Worm (Caenorhabditis elegans) whole organism, L1 larva: ENCODE measurements around the gene bgnt-1.1.
A peak's percentile ranks its signal among the peaks of the same experiment; 100 is the strongest.

Experiments
- C16A3.4 ChIP-seq: fragments of 150-350 bp; optimal IDR thresholded peaks from 2 replicates; lab custom pipeline; 2014; ENCODE audit warnings: missing biosample characterization, missing genetic modification characterization
- Y116A8C.19 ChIP-seq: sonication (generic microtip); optimal IDR thresholded peaks from 2 replicates; lab custom pipeline; 2016; ENCODE audit warnings: missing compliant biosample characterization, missing genetic modification characterization, borderline replicate concordance
- aha-1 ChIP-seq: fragments of 150-350 bp; optimal IDR thresholded peaks from 2 replicates; lab custom pipeline; 2014; ENCODE audit warnings: missing biosample characterization, missing genetic modification characterization
- alr-1 ChIP-seq: fragments of 200-800 bp; sonication (Bioruptor generic); optimal IDR thresholded peaks from 2 replicates; lab custom pipeline; 2018; ENCODE audit warnings: borderline replicate concordance, mild to moderate bottlenecking, missing genetic modification characterization, missing compliant biosample characterization
- ama-1 ChIP-seq: fragments of 150-350 bp; optimal IDR thresholded peaks from 2 replicates; lab custom pipeline; 2014
- ceh-63 ChIP-seq: fragments of 200-800 bp; sonication (Bioruptor generic); optimal IDR thresholded peaks from 2 replicates; lab custom pipeline; 2018; ENCODE audit warnings: mild to moderate bottlenecking, missing genetic modification characterization, missing compliant biosample characterization
- ceh-8 ChIP-seq: fragments of 200-800 bp; sonication (Bioruptor generic); optimal IDR thresholded peaks from 2 replicates; lab custom pipeline; 2018; ENCODE audit warnings: mild to moderate bottlenecking, missing genetic modification characterization, moderate library complexity, missing compliant biosample characterization
- ceh-82 ChIP-seq, 3 experiments: fragments of 150-350 bp in 1 of 3; sonication (generic microtip) in 2 of 3; optimal IDR thresholded peaks; 2 replicates each; lab custom pipeline; 2014 to 2017; ENCODE audit warnings: missing biosample characterization in 3 of 3, missing genetic modification characterization in 3 of 3
- ceh-88 ChIP-seq: fragments of 200-800 bp; sonication (Bioruptor generic); IDR thresholded peaks from 2 replicates; pipeline ENCODE4 v1.3.6; 2022; ENCODE audit warnings: missing genetic modification characterization, missing compliant biosample characterization
- ceh-90 ChIP-seq: sonication (generic microtip); optimal IDR thresholded peaks from 2 replicates; lab custom pipeline; 2016; ENCODE audit warnings: missing genetic modification characterization, missing compliant biosample characterization
- dpl-1 ChIP-seq, 3 experiments: fragments of 150-350 bp in 2 of 3; sonication (generic microtip) in 1 of 3; optimal IDR thresholded peaks; 2 replicates each; lab custom pipeline; 2014 to 2017; ENCODE audit warnings: missing biosample characterization in 3 of 3, missing genetic modification characterization in 3 of 3, missing genetic modification reagents in 3 of 3
- dsc-1 ChIP-seq: sonication (generic microtip); optimal IDR thresholded peaks from 2 replicates; lab custom pipeline; 2016; ENCODE audit warnings: mild to moderate bottlenecking, missing genetic modification characterization, missing compliant biosample characterization
- efl-1 ChIP-seq, 4 experiments: fragments of 150-350 bp; optimal IDR thresholded peaks in 3 of 4; peaks in 1 of 4; 1 replicate in 1 of 4; 2 replicates in 3 of 4; lab custom pipeline; 2014; ENCODE audit warnings: missing biosample characterization in 2 of 4, missing genetic modification characterization in 2 of 4, missing genetic modification reagents in 2 of 4
- egl-13 ChIP-seq: sonication (generic microtip); optimal IDR thresholded peaks from 2 replicates; lab custom pipeline; 2016; ENCODE audit warnings: missing genotype, missing genetic modification reagents, missing genetic modification characterization, missing compliant biosample characterization
- egl-27 ChIP-seq, 2 experiments: fragments of 150-350 bp in 1 of 2; sonication (generic microtip); optimal IDR thresholded peaks; 3 replicates each; lab custom pipeline; 2017 to 2018; ENCODE audit warnings: missing biosample characterization in 2 of 2, missing genetic modification characterization in 2 of 2, missing genetic modification reagents in 2 of 2
- elt-2 ChIP-seq: sonication (generic microtip); optimal IDR thresholded peaks from 2 replicates; lab custom pipeline; 2016; ENCODE audit warnings: missing genetic modification characterization, mild to moderate bottlenecking, inconsistent platforms, missing compliant biosample characterization, missing genetic modification reagents
- fkh-10 ChIP-seq: sonication (generic microtip); optimal IDR thresholded peaks from 2 replicates; lab custom pipeline; 2017; ENCODE audit warnings: missing biosample characterization, missing genetic modification reagents, missing genetic modification characterization
- fkh-4 ChIP-seq: sonication (generic microtip); optimal IDR thresholded peaks from 2 replicates; lab custom pipeline; 2016; ENCODE audit warnings: missing compliant biosample characterization, missing genetic modification characterization, borderline replicate concordance
- fkh-8 ChIP-seq: sonication (generic microtip); optimal IDR thresholded peaks from 2 replicates; lab custom pipeline; 2016; ENCODE audit warnings: mild to moderate bottlenecking, missing genetic modification characterization, missing compliant biosample characterization
- fos-1 ChIP-seq: fragments of 150-350 bp; optimal IDR thresholded peaks from 2 replicates; lab custom pipeline; 2014; ENCODE audit warnings: missing biosample characterization, missing genetic modification characterization
- isw-1 ChIP-seq: fragments of 200-800 bp; sonication (Bioruptor generic); IDR thresholded peaks from 2 replicates; pipeline ENCODE4 v1.3.6; 2022; ENCODE audit warnings: missing genetic modification characterization, missing compliant biosample characterization
- jun-1 ChIP-seq: fragments of 150-350 bp; optimal IDR thresholded peaks from 2 replicates; lab custom pipeline; 2014; ENCODE audit warnings: missing biosample characterization, missing genetic modification reagents, missing genetic modification characterization
- lin-13 ChIP-seq: fragments of 150-350 bp; optimal IDR thresholded peaks from 2 replicates; lab custom pipeline; 2014; ENCODE audit warnings: missing biosample characterization, missing genetic modification reagents, missing genetic modification characterization
- lin-14 ChIP-seq: fragments of 200-800 bp; sonication (Bioruptor generic); optimal IDR thresholded peaks from 2 replicates; lab custom pipeline; 2018; ENCODE audit warnings: mild to moderate bottlenecking, missing genetic modification characterization, moderate library complexity, missing compliant biosample characterization
- lin-15B ChIP-seq: fragments of 150-350 bp; sonication (generic microtip); optimal IDR thresholded peaks from 3 replicates; lab custom pipeline; 2014; ENCODE audit warnings: missing biosample characterization, missing genetic modification characterization
- lin-35 ChIP-seq, 2 experiments: fragments of 150-350 bp; optimal IDR thresholded peaks; 2 replicates each; lab custom pipeline; 2014; ENCODE audit warnings: missing biosample characterization in 2 of 2, missing genetic modification characterization in 2 of 2, missing genetic modification reagents in 2 of 2
- lir-3 ChIP-seq: sonication (generic microtip); optimal IDR thresholded peaks from 2 replicates; lab custom pipeline; 2016; ENCODE audit warnings: mild to moderate bottlenecking, missing genetic modification characterization, moderate library complexity, missing compliant biosample characterization; ENCODE audit not compliant: poor library complexity
- lsy-2 ChIP-seq, 2 experiments: fragments of 150-350 bp; optimal IDR thresholded peaks; 2 replicates each; lab custom pipeline; 2014; ENCODE audit warnings: missing biosample characterization in 2 of 2, missing genetic modification characterization in 2 of 2
- mab-9 ChIP-seq: fragments of 200-800 bp; sonication (Bioruptor generic); IDR thresholded peaks from 2 replicates; pipeline ENCODE4 v1.3.6; 2022; ENCODE audit warnings: missing genetic modification reagents, missing genetic modification characterization, missing compliant biosample characterization
- mef-2 ChIP-seq: fragments of 150-350 bp; optimal IDR thresholded peaks from 2 replicates; lab custom pipeline; 2014; ENCODE audit warnings: missing biosample characterization, missing genetic modification characterization
- mep-1 ChIP-seq: fragments of 150-350 bp; optimal IDR thresholded peaks from 2 replicates; lab custom pipeline; 2014; ENCODE audit warnings: missing biosample characterization, missing genetic modification characterization
- nhr-19 ChIP-seq: fragments of 200-800 bp; sonication (Bioruptor generic); conservative IDR thresholded peaks from 2 replicates; pipeline ENCODE4 v1.3.6; 2022; ENCODE audit warnings: missing genetic modification characterization, missing compliant biosample characterization
- nhr-237 ChIP-seq: fragments of 150-350 bp; optimal IDR thresholded peaks from 2 replicates; lab custom pipeline; 2014; ENCODE audit warnings: missing biosample characterization, missing genetic modification characterization
- nhr-77 ChIP-seq: fragments of 150-350 bp; optimal IDR thresholded peaks from 2 replicates; lab custom pipeline; 2014; ENCODE audit warnings: missing biosample characterization, missing genetic modification characterization
- nhr-84 ChIP-seq: sonication (generic microtip); optimal IDR thresholded peaks from 2 replicates; lab custom pipeline; 2017; ENCODE audit warnings: missing biosample characterization, missing genetic modification characterization
- pag-3 ChIP-seq: sonication (generic microtip); optimal IDR thresholded peaks from 2 replicates; lab custom pipeline; 2017; ENCODE audit warnings: missing genetic modification characterization, mild to moderate bottlenecking, missing compliant biosample characterization, antibody characterized with exemption, borderline replicate concordance; ENCODE audit not compliant: insufficient read depth
- pax-3 ChIP-seq: fragments of 200-800 bp; sonication (Bioruptor generic); optimal IDR thresholded peaks from 2 replicates; lab custom pipeline; 2018; ENCODE audit warnings: mild to moderate bottlenecking, missing genetic modification characterization, moderate library complexity, missing compliant biosample characterization
- pqm-1 ChIP-seq: sonication (generic microtip); optimal IDR thresholded peaks from 3 replicates; lab custom pipeline; 2017; ENCODE audit warnings: missing biosample characterization, missing genetic modification characterization
- rnt-1 ChIP-seq: sonication (generic microtip); optimal IDR thresholded peaks from 2 replicates; lab custom pipeline; 2016; ENCODE audit warnings: mild to moderate bottlenecking, missing genetic modification characterization, moderate library complexity, missing compliant biosample characterization
- skn-1 ChIP-seq: fragments of 150-350 bp; optimal IDR thresholded peaks from 2 replicates; lab custom pipeline; 2014; ENCODE audit warnings: missing biosample characterization, missing genetic modification characterization
- snpc-4 ChIP-seq: fragments of 150-350 bp; optimal IDR thresholded peaks from 2 replicates; lab custom pipeline; 2014; ENCODE audit warnings: missing biosample characterization, missing genetic modification characterization
- snu-23 ChIP-seq: sonication (generic microtip); optimal IDR thresholded peaks from 2 replicates; lab custom pipeline; 2016; ENCODE audit warnings: missing genetic modification characterization, missing compliant biosample characterization
- sox-4 ChIP-seq: sonication (generic microtip); optimal IDR thresholded peaks from 2 replicates; lab custom pipeline; 2016; ENCODE audit warnings: missing genetic modification characterization, missing compliant biosample characterization
- swsn-7 ChIP-seq: sonication (generic microtip); optimal IDR thresholded peaks from 2 replicates; lab custom pipeline; 2016; ENCODE audit warnings: missing genetic modification characterization, missing compliant biosample characterization
- tbx-2 ChIP-seq: sonication (generic microtip); optimal IDR thresholded peaks from 2 replicates; lab custom pipeline; 2016; ENCODE audit warnings: missing genetic modification characterization, missing compliant biosample characterization
- unc-86 ChIP-seq: sonication (generic microtip); optimal IDR thresholded peaks from 2 replicates; lab custom pipeline; 2016; ENCODE audit warnings: missing genetic modification characterization, missing compliant biosample characterization
- unc-98 ChIP-seq: fragments of 200-800 bp; sonication (Bioruptor generic); IDR thresholded peaks from 2 replicates; pipeline ENCODE4 v1.3.6; 2022; ENCODE audit warnings: missing genetic modification characterization, missing compliant biosample characterization
- xbp-1 ChIP-seq: sonication (generic microtip); optimal IDR thresholded peaks from 2 replicates; lab custom pipeline; 2016; ENCODE audit warnings: missing genetic modification characterization, missing compliant biosample characterization
- zag-1 ChIP-seq: fragments of 150-350 bp; optimal IDR thresholded peaks from 2 replicates; lab custom pipeline; 2014; ENCODE audit warnings: missing biosample characterization, missing genetic modification characterization
- zip-4 ChIP-seq: fragments of 200-800 bp; sonication (Bioruptor generic); optimal IDR thresholded peaks from 2 replicates; lab custom pipeline; 2018; ENCODE audit warnings: mild to moderate bottlenecking, missing genetic modification characterization, moderate library complexity, missing compliant biosample characterization
- ztf-11 ChIP-seq, 2 experiments: sonication (generic microtip); optimal IDR thresholded peaks; 2 replicates each; lab custom pipeline; 2016 to 2017; ENCODE audit warnings: missing genetic modification characterization in 2 of 2, missing biosample characterization in 1 of 2, missing compliant biosample characterization in 1 of 2
- ztf-4 ChIP-seq: fragments of 150-350 bp; optimal IDR thresholded peaks from 2 replicates; lab custom pipeline; 2014; ENCODE audit warnings: missing biosample characterization, missing genetic modification characterization

Gene bgnt-1.1

ce11 chrIV:10481695-10482094 lies 9.1 kb downstream of the bgnt-1.1 start, which contains the start of gene egl-21:
Gene egl-21 (minus strand): TSS chrIV:10481844.
- TF ChIP-seq fkh-8 (tag; lab: Kevin White, UChicago), result peak; percentile 95
- peak; percentile 16 to 68 for TF ChIP-seq lsy-2 (tag; optimal IDR thresholded peaks at IDR 0.05; lab: Kevin White, UChicago)
- peak; percentile 34 for TF ChIP-seq zag-1 (tag; lab: Kevin White, UChicago)
- no peak for TF ChIP-seq alr-1
- TF ChIP-seq Y116A8C.19, result no peak
- no peak for TF ChIP-seq ceh-90 (tag; lab: Kevin White, UChicago)
- no peak for TF ChIP-seq ceh-88 (GFP tag; lab: Robert Waterston, UW)
- TF ChIP-seq egl-13 (tag; lab: Kevin White, UChicago), result peak; percentile 81
- TF ChIP-seq rnt-1 (tag; lab: Kevin White, UChicago), result peak; percentile 12
- no peak for TF ChIP-seq unc-98 (GFP tag; lab: Robert Waterston, UW)
- peak in 1 of 3 experiments; percentile 21 for TF ChIP-seq dpl-1 (GFP tag; optimal IDR thresholded peaks at IDR 0.05; lab: Kevin White, UChicago)
- peak; percentile 36 to 45 for TF ChIP-seq efl-1 (optimal IDR thresholded peaks at IDR 0.05; lab: Kevin White, UChicago)
- no peak for TF ChIP-seq efl-1 (GFP tag; optimal IDR thresholded peaks at IDR 0.05 in 1 of 2; lab: Kevin White, UChicago)
- TF ChIP-seq ztf-11 (tag; optimal IDR thresholded peaks at IDR 0.05; lab: Kevin White, UChicago), result peak in 1 of 2 experiments; percentile 18
- TF ChIP-seq snpc-4, result peak; percentile 10
- TF ChIP-seq egl-27 (tag; optimal IDR thresholded peaks at IDR 0.05; lab: Kevin White, UChicago), result no peak
- peak in 1 of 2 experiments; percentile 53 for TF ChIP-seq lin-35 (GFP tag; optimal IDR thresholded peaks at IDR 0.05; lab: Kevin White, UChicago)
- TF ChIP-seq nhr-19 (GFP tag; lab: Robert Waterston, UW), result peak; percentile 15; the same call in 1 of the 2 replicates
- TF ChIP-seq sox-4 (tag; lab: Kevin White, UChicago), result peak; percentile 23
- no peak for TF ChIP-seq lin-15B (tag; lab: Kevin White, UChicago)
- TF ChIP-seq mep-1 (tag; lab: Kevin White, UChicago), result peak; percentile 45
- TF ChIP-seq ceh-8 (GFP tag; lab: Kevin White, UChicago), result peak; percentile 0
- TF ChIP-seq ceh-82 (tag; optimal IDR thresholded peaks at IDR 0.05; lab: Kevin White, UChicago), result peak; percentile 35 to 65 (median 52)
- peak; percentile 60 for TF ChIP-seq pax-3
- no peak for TF ChIP-seq ama-1 (lab: Kevin White, UChicago)
- no peak for TF ChIP-seq pag-3
- TF ChIP-seq elt-2 (tag; lab: Kevin White, UChicago), result no peak
- TF ChIP-seq xbp-1 (tag; lab: Kevin White, UChicago), result peak; percentile 88
- peak; percentile 6 for TF ChIP-seq C16A3.4 (tag; lab: Kevin White, UChicago)
- peak; percentile 82 for TF ChIP-seq fkh-10 (GFP tag; lab: Kevin White, UChicago)
- peak; percentile 7 for TF ChIP-seq zip-4 (GFP tag; lab: Kevin White, UChicago)
- no peak for TF ChIP-seq pqm-1 (tag; lab: Kevin White, UChicago)
- peak; percentile 55 for TF ChIP-seq dsc-1
- TF ChIP-seq fkh-4 (tag; lab: Kevin White, UChicago), result no peak
- TF ChIP-seq jun-1 (tag; lab: Kevin White, UChicago), result peak; percentile 70
- TF ChIP-seq ztf-4 (tag; lab: Kevin White, UChicago), result no peak
- TF ChIP-seq mab-9 (GFP tag; lab: Robert Waterston, UW), result no peak
- TF ChIP-seq nhr-84 (tag; lab: Kevin White, UChicago), result no peak
- TF ChIP-seq lin-13 (GFP tag; lab: Kevin White, UChicago), result peak; percentile 51
- TF ChIP-seq snu-23 (GFP tag; lab: Kevin White, UChicago), result peak; percentile 56
- TF ChIP-seq skn-1 (tag; lab: Kevin White, UChicago), result peak; percentile 37
- TF ChIP-seq tbx-2 (tag; lab: Kevin White, UChicago), result peak; percentile 63
- TF ChIP-seq isw-1 (GFP tag; lab: Robert Waterston, UW), result peak; percentile 61
- TF ChIP-seq mef-2 (tag; lab: Kevin White, UChicago), result peak; percentile 59
- TF ChIP-seq nhr-77 (tag; lab: Kevin White, UChicago), result no peak
- no peak for TF ChIP-seq ceh-63
- peak; percentile 42 for TF ChIP-seq lir-3 (tag; lab: Kevin White, UChicago)
- TF ChIP-seq nhr-237 (tag; lab: Kevin White, UChicago), result no peak
- peak; percentile 14 for TF ChIP-seq fos-1 (tag; lab: Kevin White, UChicago)
- peak; percentile 73 for TF ChIP-seq swsn-7 (tag; lab: Kevin White, UChicago)
- TF ChIP-seq aha-1 (tag; lab: Kevin White, UChicago), result no peak
- peak; percentile 82 for TF ChIP-seq unc-86
- peak; percentile 93 for TF ChIP-seq lin-14 (GFP tag; lab: Kevin White, UChicago)
